Fruit fly (Drosophila melanogaster) ovary, adult (tissue): ENCODE results near the gene TotA.

Experiments used
- CG17801 ChIP-seq: fragments of 200-800 bp; optimal IDR thresholded peaks from 2 replicates; lab custom pipeline; 2019; ENCODE audit warnings: missing biosample characterization, mild to moderate bottlenecking, missing genetic modification characterization, moderate library complexity; ENCODE audit not compliant: partially characterized antibody

Gene TotA

dm6 chr3R:20891495-20891894, 20.7 kb downstream of the TotA start:
- TF ChIP-seq CG17801 (GFP tag; lab: Kevin White, UChicago): no peak

dm6 chr3R:20897128-20897527, 26.3 kb downstream of the TotA start, which contains the start of gene Ktl:
TSS of gene Ktl (minus strand) at chr3R:20897320.
- no peak for TF ChIP-seq CG17801 (GFP tag; lab: Kevin White, UChicago)

- no peak for TF ChIP-seq CG17801 (GFP tag; lab: Kevin White, UChicago)
Measured at dm6 chr3R:20901656-20902055, 30.8 kb downstream of the TotA start, which contains the start of gene Grik. TSS of gene Grik (plus strand) at chr3R:20901956.

dm6 chr3R:20905418-20905817, 34.6 kb downstream of the TotA start, which contains the start of gene TotX:
TSS of gene TotX (minus strand) at chr3R:20905518.
- TF ChIP-seq CG17801 (GFP tag; lab: Kevin White, UChicago): no peak

- TF ChIP-seq CG17801 (GFP tag; lab: Kevin White, UChicago): no peak
Measured at dm6 chr3R:20908641-20909040, 37.8 kb downstream of the TotA start.

- TF ChIP-seq CG17801 (GFP tag; lab: Kevin White, UChicago): no peak
Measured at dm6 chr3R:20912725-20913124, 41.9 kb downstream of the TotA start.

- peak; percentile 96 for TF ChIP-seq CG17801 (GFP tag; lab: Kevin White, UChicago)
Measured at dm6 chr3R:20914103-20914502, 43.3 kb downstream of the TotA start, which contains the start of gene hdly. TSS of gene hdly (plus strand) at chr3R:20914296.

dm6 chr3R:20915828-20916227, 45.0 kb downstream of the TotA start:
- no peak for TF ChIP-seq CG17801 (GFP tag; lab: Kevin White, UChicago)
